Worm (Caenorhabditis elegans) whole organism, L3 larva: ENCODE measurements around the gene bud-13.

ENCODE experiments used
- aly-2 ChIP-seq: fragments of 150-350 bp; optimal IDR thresholded peaks from 2 replicates; lab custom pipeline; 2014; ENCODE audit warnings: missing biosample characterization, missing genetic modification characterization
- ceh-16 ChIP-seq: sonication (generic microtip); optimal IDR thresholded peaks from 2 replicates; lab custom pipeline; 2017; ENCODE audit warnings: missing biosample characterization, missing genetic modification characterization
- ceh-28 ChIP-seq: fragments of 150-350 bp; optimal IDR thresholded peaks from 2 replicates; lab custom pipeline; 2014; ENCODE audit warnings: missing biosample characterization, missing genetic modification reagents, missing genetic modification characterization
- ceh-82 ChIP-seq: fragments of 150-350 bp; optimal IDR thresholded peaks from 2 replicates; lab custom pipeline; 2014; ENCODE audit warnings: missing biosample characterization, missing genetic modification characterization
- ceh-9 ChIP-seq: sonication (generic microtip); optimal IDR thresholded peaks from 2 replicates; lab custom pipeline; 2018; ENCODE audit warnings: missing biosample characterization, missing genetic modification characterization
- daf-12 ChIP-seq: fragments of 150-350 bp; optimal IDR thresholded peaks from 2 replicates; lab custom pipeline; 2014; ENCODE audit warnings: missing biosample characterization, missing genetic modification reagents, missing genetic modification characterization
- egl-27 ChIP-seq: sonication (generic microtip); optimal IDR thresholded peaks from 4 replicates; lab custom pipeline; 2017; ENCODE audit warnings: missing biosample characterization, missing genetic modification reagents, missing genetic modification characterization
- egl-5 ChIP-seq: fragments of 150-350 bp; optimal IDR thresholded peaks from 2 replicates; lab custom pipeline; 2017; ENCODE audit warnings: missing biosample characterization, missing genetic modification reagents, missing genetic modification characterization, inconsistent platforms
- elt-2 ChIP-seq: sonication (generic microtip); optimal IDR thresholded peaks from 2 replicates; lab custom pipeline; 2016; ENCODE audit warnings: missing genetic modification reagents, mild to moderate bottlenecking, missing genetic modification characterization, missing compliant biosample characterization
- eor-1 ChIP-seq, 2 experiments: fragments of 150-350 bp; optimal IDR thresholded peaks; 2 replicates each; lab custom pipeline; 2014 to 2018; ENCODE audit warnings: missing biosample characterization in 2 of 2, missing genetic modification characterization in 2 of 2
- fkh-10 ChIP-seq: sonication (generic microtip); optimal IDR thresholded peaks from 2 replicates; lab custom pipeline; 2017; ENCODE audit warnings: missing biosample characterization, missing genetic modification reagents, missing genetic modification characterization
- fos-1 ChIP-seq: fragments of 150-350 bp; optimal IDR thresholded peaks from 2 replicates; lab custom pipeline; 2014; ENCODE audit warnings: missing biosample characterization, missing genetic modification characterization
- hmg-11 ChIP-seq: sonication (generic microtip); optimal IDR thresholded peaks from 2 replicates; lab custom pipeline; 2016; ENCODE audit warnings: missing genetic modification characterization, missing compliant biosample characterization
- jun-1 ChIP-seq: fragments of 150-350 bp; optimal IDR thresholded peaks from 2 replicates; lab custom pipeline; 2014; ENCODE audit warnings: missing biosample characterization, missing genetic modification reagents, missing genetic modification characterization
- lin-15B ChIP-seq: fragments of 150-350 bp; optimal IDR thresholded peaks from 2 replicates; lab custom pipeline; 2014; ENCODE audit warnings: missing biosample characterization, missing genetic modification characterization
- lin-39 ChIP-seq: fragments of 150-350 bp; optimal IDR thresholded peaks from 2 replicates; lab custom pipeline; 2018; ENCODE audit warnings: missing biosample characterization, missing genetic modification reagents, missing genetic modification characterization
- mdl-1 ChIP-seq: fragments of 150-350 bp; optimal IDR thresholded peaks from 2 replicates; lab custom pipeline; 2014; ENCODE audit warnings: missing biosample characterization, missing genetic modification characterization
- mml-1 ChIP-seq: fragments of 150-350 bp; sonication (generic microtip); optimal IDR thresholded peaks from 3 replicates; lab custom pipeline; 2014; ENCODE audit warnings: missing biosample characterization, missing genetic modification characterization
- nfya-1 ChIP-seq: sonication (generic microtip); optimal IDR thresholded peaks from 2 replicates; lab custom pipeline; 2017; ENCODE audit warnings: missing genetic modification characterization, mild to moderate bottlenecking, missing compliant biosample characterization, antibody characterized with exemption, moderate library complexity; ENCODE audit not compliant: insufficient read depth
- nhr-12 ChIP-seq: fragments of 150-350 bp; optimal IDR thresholded peaks from 2 replicates; lab custom pipeline; 2014; ENCODE audit warnings: missing biosample characterization, missing genetic modification characterization
- nhr-237 ChIP-seq: fragments of 150-350 bp; optimal IDR thresholded peaks from 2 replicates; lab custom pipeline; 2014; ENCODE audit warnings: missing biosample characterization, missing genetic modification characterization
- nhr-25 ChIP-seq: sonication (generic microtip); optimal IDR thresholded peaks from 2 replicates; lab custom pipeline; 2017; ENCODE audit warnings: missing biosample characterization, missing genetic modification characterization
- nhr-28 ChIP-seq: fragments of 150-350 bp; optimal IDR thresholded peaks from 2 replicates; lab custom pipeline; 2014; ENCODE audit warnings: missing biosample characterization, missing genetic modification characterization
- nhr-43 ChIP-seq: sonication (generic microtip); optimal IDR thresholded peaks from 2 replicates; lab custom pipeline; 2016; ENCODE audit warnings: mild to moderate bottlenecking, missing genetic modification characterization, missing compliant biosample characterization; ENCODE audit not compliant: poor library complexity, severe bottlenecking
- nhr-67 ChIP-seq: fragments of 150-350 bp; optimal IDR thresholded peaks from 2 replicates; lab custom pipeline; 2014; ENCODE audit warnings: missing biosample characterization, missing genetic modification characterization
- nhr-76 ChIP-seq: fragments of 150-350 bp; sonication (generic microtip); optimal IDR thresholded peaks from 5 replicates; lab custom pipeline; 2014; ENCODE audit warnings: missing biosample characterization, missing genetic modification characterization
- nhr-77 ChIP-seq: fragments of 150-350 bp; optimal IDR thresholded peaks from 2 replicates; lab custom pipeline; 2014; ENCODE audit warnings: missing biosample characterization, missing genetic modification characterization
- pqm-1 ChIP-seq: fragments of 150-350 bp; optimal IDR thresholded peaks from 2 replicates; lab custom pipeline; 2017; ENCODE audit warnings: missing biosample characterization, missing genetic modification characterization, inconsistent platforms
- sea-2 ChIP-seq: fragments of 150-350 bp; sonication (generic microtip); optimal IDR thresholded peaks from 4 replicates; lab custom pipeline; 2014; ENCODE audit warnings: missing biosample characterization, missing genetic modification reagents, missing genetic modification characterization
- skn-1 ChIP-seq: fragments of 150-350 bp; optimal IDR thresholded peaks from 2 replicates; lab custom pipeline; 2014; ENCODE audit warnings: missing biosample characterization, missing genetic modification characterization
- snpc-4 ChIP-seq: fragments of 150-350 bp; optimal IDR thresholded peaks from 2 replicates; lab custom pipeline; 2014; ENCODE audit warnings: missing biosample characterization, missing genetic modification characterization
- tbx-2 ChIP-seq: sonication (generic microtip); optimal IDR thresholded peaks from 2 replicates; lab custom pipeline; 2016; ENCODE audit warnings: mild to moderate bottlenecking, missing genetic modification characterization, missing compliant biosample characterization
- unc-39 ChIP-seq: sonication (generic microtip); optimal IDR thresholded peaks from 4 replicates; lab custom pipeline; 2017; ENCODE audit warnings: missing biosample characterization, missing genetic modification characterization
- unc-62 ChIP-seq: fragments of 150-350 bp; sonication (generic microtip); optimal IDR thresholded peaks from 4 replicates; lab custom pipeline; 2014; ENCODE audit warnings: missing biosample characterization, missing genetic modification reagents, missing genetic modification characterization
- zag-1 ChIP-seq: fragments of 150-350 bp; optimal IDR thresholded peaks from 2 replicates; lab custom pipeline; 2014; ENCODE audit warnings: missing biosample characterization, missing genetic modification characterization
- ztf-11 ChIP-seq: fragments of 150-350 bp; optimal IDR thresholded peaks from 2 replicates; lab custom pipeline; 2014; ENCODE audit warnings: missing biosample characterization, missing genetic modification characterization
- ztf-4 ChIP-seq: fragments of 150-350 bp; optimal IDR thresholded peaks from 2 replicates; lab custom pipeline; 2014; ENCODE audit warnings: missing biosample characterization, missing genetic modification characterization

bud-13 gene

ce11 chrIII:8967639-8968038 lies at the start of gene bud-13, which contains the start of gene rpap-2:
Gene bud-13, minus strand, starts transcription at chrIII:8967727.
Gene rpap-2, plus strand, starts transcription at chrIII:8967967.
- no peak for TF ChIP-seq nhr-67 (tag; lab: Kevin White, UChicago)
- peak; percentile 11 for TF ChIP-seq lin-15B (tag; lab: Kevin White, UChicago)
- TF ChIP-seq nhr-77 (tag; lab: Kevin White, UChicago) = no peak
- TF ChIP-seq sea-2 (GFP tag; lab: Kevin White, UChicago) = no peak
- no peak for TF ChIP-seq eor-1 (tag; optimal IDR thresholded peaks at IDR 0.05; lab: Kevin White, UChicago)
- TF ChIP-seq jun-1 = no peak
- TF ChIP-seq ceh-16 (tag; lab: Kevin White, UChicago) = no peak
- TF ChIP-seq aly-2 (tag; lab: Kevin White, UChicago) = no peak
- TF ChIP-seq unc-39 = no peak
- TF ChIP-seq nfya-1 (tag; lab: Kevin White, UChicago) = peak; percentile 12
- no peak for TF ChIP-seq ceh-82
- TF ChIP-seq, all 47 proteins: peak for 2

- TF ChIP-seq egl-27 (no peak), nfya-1 (tag; lab: Kevin White, UChicago) (no peak), nhr-43 (tag; lab: Kevin White, UChicago) (no peak), mml-1 (tag; lab: Kevin White, UChicago) (no peak), ceh-82 (no peak), ceh-9 (no peak), hmg-11 (tag; lab: Kevin White, UChicago) (no peak), nhr-76 (tag; lab: Kevin White, UChicago) (no peak), mdl-1 (no peak), daf-12 (tag; lab: Kevin White, UChicago) (no peak), lin-39 (tag; lab: Kevin White, UChicago) (no peak), ztf-4 (no peak), skn-1 (no peak), nhr-28 (tag; lab: Kevin White, UChicago) (no peak), tbx-2 (no peak), elt-2 (tag; lab: Kevin White, UChicago) (no peak), unc-62 (GFP tag; lab: Kevin White, UChicago) (no peak), fkh-10 (GFP tag; lab: Kevin White, UChicago) (no peak)
- TF ChIP-seq, all 47 proteins: peak for 0
Observed at ce11 chrIII:9017181-9017651, 49.7 kb upstream of the bud-13 start, which contains the start of gene F59B2.12. Gene F59B2.12, plus strand, starts transcription at chrIII:9017601.

ce11 chrIII:9012309-9012708 lies 44.8 kb upstream of the bud-13 start, which contains the start of gene F59B2.9:
Gene F59B2.9, minus strand, starts transcription at chrIII:9012409.
- TF ChIP-seq snpc-4 (tag; lab: Kevin White, UChicago) (no peak), tbx-2 (no peak), nhr-77 (tag; lab: Kevin White, UChicago) (no peak), zag-1 (tag; lab: Kevin White, UChicago) (no peak), fos-1 (tag; lab: Kevin White, UChicago) (no peak), mdl-1 (no peak), lin-39 (tag; lab: Kevin White, UChicago) (no peak), unc-39 (no peak), nhr-237 (no peak), ceh-28 (tag; lab: Kevin White, UChicago) (no peak), pqm-1 (tag; lab: Kevin White, UChicago) (no peak), egl-5 (tag; lab: Kevin White, UChicago) (no peak), nhr-12 (no peak), sea-2 (GFP tag; lab: Kevin White, UChicago) (no peak), eor-1 (tag; optimal IDR thresholded peaks at IDR 0.05; lab: Kevin White, UChicago) (no peak), nhr-28 (tag; lab: Kevin White, UChicago) (no peak), nhr-76 (tag; lab: Kevin White, UChicago) (no peak), ztf-11 (tag; lab: Kevin White, UChicago) (no peak), unc-62 (GFP tag; lab: Kevin White, UChicago) (no peak)

- no peak for TF ChIP-seq ceh-82
- no peak for TF ChIP-seq elt-2 (tag; lab: Kevin White, UChicago)
- TF ChIP-seq nhr-25 (tag; lab: Kevin White, UChicago) = no peak
Observed at ce11 chrIII:9010047-9010446, 42.5 kb upstream of the bud-13 start, which contains the start of gene F59B2.8. Gene F59B2.8, minus strand, starts transcription at chrIII:9010197.
